Worm (Caenorhabditis elegans): ENCODE data around the gene tni-3.

Gene tni-3

DNA sequence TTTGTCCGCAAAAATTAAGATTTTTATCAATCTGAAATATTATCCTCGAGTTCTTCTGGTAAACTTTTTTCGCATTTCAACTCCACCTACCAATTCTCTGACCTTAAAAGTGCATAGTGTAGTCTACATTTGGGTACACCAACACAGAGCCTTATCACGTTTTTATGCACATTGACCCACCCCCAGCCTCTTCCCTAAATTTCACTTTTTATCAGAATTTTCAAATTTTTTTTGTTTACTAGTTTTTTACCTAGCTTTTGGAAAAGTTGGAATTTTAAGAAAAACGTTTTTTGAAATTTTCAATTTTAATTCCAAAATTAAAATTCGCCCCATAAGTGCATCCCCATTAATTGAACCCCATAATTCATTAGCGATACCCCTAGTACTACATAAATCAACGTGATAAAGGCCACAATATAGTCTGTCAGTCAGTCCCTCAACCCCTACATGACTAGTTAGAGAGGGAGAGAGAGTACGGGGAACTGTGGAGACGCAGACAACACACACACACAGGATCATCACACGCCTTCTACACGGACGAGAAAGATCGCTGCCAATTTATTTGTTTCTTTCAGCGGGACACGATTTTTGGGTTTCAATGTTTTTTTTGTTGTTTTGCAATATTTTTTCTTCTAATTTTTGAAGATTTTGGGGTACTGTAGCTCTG is 20.3 kb downstream of the tni-3 start:
- TF ChIP-seq elt-2 (tag; optimal IDR thresholded peaks at IDR 0.05) (peak; percentile 35), F13H6.1 (tag; optimal IDR thresholded peaks at IDR 0.05) (no peak)

DNA sequence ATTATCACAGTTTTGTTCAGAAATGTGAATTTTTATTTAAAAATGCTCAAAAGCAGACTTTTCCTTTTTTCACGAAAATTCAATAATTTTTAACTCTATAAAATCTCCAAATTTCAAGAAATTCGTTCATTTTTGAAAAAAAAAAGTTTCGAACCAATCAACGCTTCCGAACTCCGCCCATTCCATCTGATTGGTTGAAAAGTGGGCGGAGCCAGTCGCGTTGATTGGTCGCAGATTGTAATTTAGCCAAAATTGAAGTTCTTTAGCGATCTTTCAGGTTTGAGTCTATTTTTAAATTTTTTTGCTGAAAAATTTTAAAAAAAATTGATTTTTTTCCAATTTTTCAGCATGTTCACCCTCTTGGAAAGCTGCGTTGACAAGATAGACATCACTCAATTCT is 22.6 kb downstream of the tni-3 start:
- no peak for TF ChIP-seq pag-3 (tag; optimal IDR thresholded peaks at IDR 0.05; ENCODE audit: borderline replicate concordance)
- TF ChIP-seq ceh-6 (GFP tag; optimal IDR thresholded peaks at IDR 0.05): no peak
- peak; percentile 95 for TF ChIP-seq nfya-1 (tag; optimal IDR thresholded peaks at IDR 0.05)

- TF ChIP-seq hlh-30 (tag; optimal IDR thresholded peaks at IDR 0.05; ENCODE audit: insufficient read depth): no peak
- TF ChIP-seq nfya-1 (tag; optimal IDR thresholded peaks at IDR 0.05): peak; percentile 83
These were observed 23.1 kb downstream of the tni-3 start for ce11 chrV:16811841-16812240.

DNA sequence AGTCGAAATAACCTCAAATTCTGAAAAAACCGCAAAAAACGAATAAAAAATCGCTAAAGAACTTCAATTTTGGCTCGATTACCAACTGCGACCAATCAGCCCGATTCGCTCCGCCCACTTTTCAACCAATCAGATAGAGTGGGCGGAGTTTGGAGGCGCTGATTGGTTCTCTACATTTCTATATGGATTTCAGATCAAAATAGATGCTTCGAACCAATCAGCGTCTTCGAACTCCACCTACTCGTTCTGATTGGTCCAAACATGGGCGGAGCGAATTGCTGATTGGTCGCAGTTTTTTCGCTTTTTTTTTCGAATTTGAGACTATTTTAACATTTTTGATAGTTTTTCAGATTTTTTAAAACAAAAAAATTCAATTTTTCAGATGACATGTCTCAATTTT is 26.8 kb downstream of the tni-3 start:
- TF ChIP-seq pax-1 (tag; optimal IDR thresholded peaks at IDR 0.05) (no peak), fax-1 (tag; optimal IDR thresholded peaks at IDR 0.05) (no peak), ceh-14 (tag; optimal IDR thresholded peaks at IDR 0.05) (no peak), fkh-6 (tag; optimal IDR thresholded peaks at IDR 0.05) (no peak), nfya-1 (tag; optimal IDR thresholded peaks at IDR 0.05) (peak; percentile 94)

DNA sequence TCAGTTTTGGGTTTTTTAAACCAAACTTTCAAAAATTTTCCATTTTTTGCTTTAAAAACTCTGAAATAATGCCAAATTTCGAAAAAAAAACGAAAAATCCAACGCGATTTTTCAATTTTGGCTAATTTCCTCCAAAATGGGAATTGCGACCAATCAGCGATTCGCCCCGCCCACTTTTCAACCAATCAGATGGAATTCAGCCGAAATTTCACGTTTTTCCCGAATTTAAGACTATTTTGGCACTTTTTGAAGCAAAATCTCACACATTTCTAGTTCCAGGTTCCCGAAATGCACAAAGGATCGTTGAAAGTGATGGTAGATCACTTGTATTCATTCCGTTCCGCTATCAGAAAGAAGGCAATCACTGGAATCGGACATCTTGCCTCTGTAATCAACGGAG is 30.1 kb downstream of the tni-3 start:
- TF ChIP-seq unc-55 (GFP tag; optimal IDR thresholded peaks at IDR 0.05) (no peak), nfya-1 (tag; optimal IDR thresholded peaks at IDR 0.05) (peak; percentile 60), fkh-6 (tag; optimal IDR thresholded peaks at IDR 0.05) (no peak), tbx-2 (tag; optimal IDR thresholded peaks at IDR 0.05) (no peak)

ce11 chrV:16802572-16802971 is 32.4 kb downstream of the tni-3 start, which contains the start of gene cand-1:
Gene cand-1 (plus strand): TSS chrV:16802872.
- TF ChIP-seq pqm-1 (tag; optimal IDR thresholded peaks at IDR 0.05): no peak

DNA sequence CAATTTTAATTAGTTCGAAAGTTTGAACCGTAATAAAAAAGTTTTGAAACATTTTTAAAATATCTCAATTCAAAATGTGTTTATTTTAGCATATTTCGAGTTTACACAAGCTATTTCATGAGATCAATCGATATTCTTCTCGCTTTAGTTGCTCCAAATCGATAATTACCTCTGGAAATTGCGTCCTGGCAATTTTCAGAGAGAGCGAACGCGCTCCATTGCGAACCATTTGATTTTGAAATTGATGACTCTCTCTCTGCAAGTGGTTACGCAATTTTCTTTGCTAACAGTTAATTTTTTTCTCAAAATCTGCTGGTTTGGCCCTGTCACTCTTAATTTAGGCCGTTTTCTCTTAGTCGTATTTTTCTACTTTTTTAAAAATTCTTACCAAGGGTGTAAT is 34.4 kb downstream of the tni-3 start:
- TF ChIP-seq pqm-1 (tag; optimal IDR thresholded peaks at IDR 0.05) (no peak), ahr-1 (tag; optimal IDR thresholded peaks at IDR 0.05) (no peak), F13H6.1 (tag; optimal IDR thresholded peaks at IDR 0.05) (no peak), tbx-7 (tag; optimal IDR thresholded peaks at IDR 0.05) (no peak), ceh-48 (tag; optimal IDR thresholded peaks at IDR 0.05) (no peak), elt-4 (tag; optimal IDR thresholded peaks at IDR 0.05) (no peak), nfya-1 (tag; optimal IDR thresholded peaks at IDR 0.05) (no peak), odd-2 (tag; optimal IDR thresholded peaks at IDR 0.05) (no peak), pax-1 (tag; optimal IDR thresholded peaks at IDR 0.05) (no peak), ceh-24 (tag; optimal IDR thresholded peaks at IDR 0.05) (no peak), syd-9 (tag; optimal IDR thresholded peaks at IDR 0.05) (no peak), npax-4 (tag; optimal IDR thresholded peaks at IDR 0.05) (no peak), K09A11.1 (tag; optimal IDR thresholded peaks at IDR 0.05; ENCODE audit: insufficient read depth) (no peak), elt-2 (tag; optimal IDR thresholded peaks at IDR 0.05) (no peak), hlh-6 (tag; optimal IDR thresholded peaks at IDR 0.05) (no peak), dve-1 (tag; optimal IDR thresholded peaks at IDR 0.05) (no peak), nhr-11 (tag; optimal IDR thresholded peaks at IDR 0.05) (no peak), hlh-15 (tag; optimal IDR thresholded peaks at IDR 0.05) (no peak), hlh-30 (tag; optimal IDR thresholded peaks at IDR 0.05; ENCODE audit: insufficient read depth) (no peak)

DNA sequence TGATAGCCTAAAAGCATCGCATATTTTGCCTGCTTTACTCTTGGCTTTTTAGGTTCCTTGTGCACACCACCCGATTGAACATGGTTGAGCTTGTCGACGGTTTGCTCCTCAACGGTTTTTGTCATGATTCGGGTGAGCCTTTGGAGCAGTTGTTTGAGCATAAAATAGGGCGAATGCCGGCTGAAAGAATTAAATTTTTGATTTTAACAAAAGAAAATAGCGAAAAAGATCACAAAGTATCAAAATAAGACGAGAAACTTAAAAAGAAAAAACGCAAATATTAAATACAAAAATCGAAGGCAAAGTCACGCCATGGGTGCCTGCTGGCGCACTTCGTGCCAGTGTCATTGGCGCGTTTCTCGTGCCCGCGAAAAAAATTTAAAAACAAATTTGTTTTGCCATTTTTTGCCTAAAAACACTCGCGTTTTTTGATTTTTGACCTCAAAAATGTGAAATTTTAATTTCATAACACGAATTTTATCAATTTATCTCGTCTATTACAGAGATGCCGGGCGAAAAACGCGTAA is 40.0 kb downstream of the tni-3 start, which contains the start of the genes ctps-1 and pus-1:
ctps-1 (plus strand) TSS at position 51 of the 527 bp plus-strand sequence.
pus-1 (minus strand) TSS at position 125 of the 527 bp plus-strand sequence.
- TF ChIP-seq nfya-1 (tag; optimal IDR thresholded peaks at IDR 0.05) (peak; percentile 45), ceh-31 (tag; optimal IDR thresholded peaks at IDR 0.05) (no peak)
